Worm (Caenorhabditis elegans) whole organism, L2 larva: ENCODE results near the gene fat-5.

Source experiments
- Y55F3AM.14 ChIP-seq: fragments of 200-800 bp; sonication (Bioruptor generic); optimal IDR thresholded peaks from 2 replicates; lab custom pipeline; 2018; ENCODE audit warnings: mild to moderate bottlenecking, missing genetic modification characterization, missing compliant biosample characterization
- ama-1 ChIP-seq: fragments of 150-350 bp; optimal IDR thresholded peaks from 2 replicates; lab custom pipeline; 2018; ENCODE audit warnings: inconsistent platforms
- dmd-4 ChIP-seq: sonication (generic microtip); optimal IDR thresholded peaks from 2 replicates; lab custom pipeline; 2017; ENCODE audit warnings: missing biosample characterization, missing genetic modification characterization
- elt-1 ChIP-seq: fragments of 150-350 bp; optimal IDR thresholded peaks from 2 replicates; lab custom pipeline; 2014; ENCODE audit warnings: missing biosample characterization, missing genetic modification characterization
- elt-3 ChIP-seq: sonication (generic microtip); optimal IDR thresholded peaks from 2 replicates; lab custom pipeline; 2017; ENCODE audit warnings: missing biosample characterization, missing genetic modification characterization
- lin-39 ChIP-seq: fragments of 150-350 bp; optimal IDR thresholded peaks from 2 replicates; lab custom pipeline; 2014; ENCODE audit warnings: missing biosample characterization, missing genetic modification reagents, missing genetic modification characterization
- mdl-1 ChIP-seq, 2 experiments: fragments of 150-350 bp in 1 of 2; sonication (generic microtip) in 1 of 2; optimal IDR thresholded peaks; 2 replicates each; lab custom pipeline; 2017; ENCODE audit warnings: missing biosample characterization in 2 of 2, missing genetic modification characterization in 2 of 2
- nhr-11 ChIP-seq: fragments of 150-350 bp; optimal IDR thresholded peaks from 2 replicates; lab custom pipeline; 2014; ENCODE audit warnings: missing biosample characterization, missing genetic modification characterization
- nhr-12 ChIP-seq: fragments of 150-350 bp; optimal IDR thresholded peaks from 2 replicates; lab custom pipeline; 2014; ENCODE audit warnings: missing biosample characterization, missing genetic modification characterization
- peb-1 ChIP-seq: fragments of 150-350 bp; optimal IDR thresholded peaks from 2 replicates; lab custom pipeline; 2014; ENCODE audit warnings: missing biosample characterization, missing genetic modification characterization
- skn-1 ChIP-seq: sonication (generic microtip); optimal IDR thresholded peaks from 2 replicates; lab custom pipeline; 2017; ENCODE audit warnings: missing biosample characterization, missing genetic modification characterization

DNA sequence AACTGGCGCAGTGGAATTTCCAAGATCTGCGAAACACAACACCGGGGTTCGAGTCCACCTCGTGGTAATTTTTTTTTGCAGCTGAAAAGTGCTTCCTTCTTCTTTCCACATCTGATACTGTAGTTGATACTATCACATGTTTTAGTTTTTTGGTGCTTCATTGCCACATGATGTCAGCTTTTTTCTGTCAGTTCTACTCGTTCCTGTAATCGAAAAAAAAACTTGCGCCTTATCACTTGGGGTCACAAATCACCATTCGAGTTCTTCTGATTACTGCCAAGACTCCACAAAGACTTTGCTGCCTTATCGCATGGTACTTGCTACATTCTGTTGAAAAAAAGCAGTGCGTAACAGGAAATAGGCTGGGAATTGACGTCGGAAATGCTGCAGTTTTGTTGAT is 3.1 kb upstream of the fat-5 start:
- TF ChIP-seq dmd-4 (tag; lab: Kevin White, UChicago) (no peak), mdl-1 (tag; optimal IDR thresholded peaks at IDR 0.05; lab: Kevin White, UChicago) (no peak), lin-39 (tag; lab: Kevin White, UChicago) (no peak), nhr-12 (no peak), Y55F3AM.14 (GFP tag; lab: Kevin White, UChicago) (no peak), peb-1 (tag; lab: Kevin White, UChicago) (no peak), nhr-11 (no peak), skn-1 (tag; lab: Kevin White, UChicago) (no peak), elt-3 (tag; lab: Kevin White, UChicago) (no peak), elt-1 (tag; lab: Kevin White, UChicago) (no peak), ama-1 (lab: Kevin White, UChicago) (no peak)
